Fruit fly (Drosophila melanogaster) whole organism, wandering third instar larva: ENCODE results near the gene Delta.
A peak's percentile ranks its signal among the peaks of the same experiment; 100 is the strongest.

ENCODE experiments used
- Abd-B ChIP-seq: fragments of >200 bp; optimal IDR thresholded peaks from 2 replicates; lab custom pipeline; 2017; ENCODE audit warnings: missing biosample characterization, missing genetic modification characterization
- CG9705 ChIP-seq: fragments of 200-800 bp; sonication (Bioruptor generic); optimal IDR thresholded peaks from 2 replicates; lab custom pipeline; 2018; ENCODE audit warnings: missing biosample characterization, mild to moderate bottlenecking, missing genetic modification characterization
- CrebA ChIP-seq: fragments of 200-800 bp; sonication (Bioruptor generic); optimal IDR thresholded peaks from 2 replicates; lab custom pipeline; 2016; ENCODE audit warnings: missing biosample characterization, mild to moderate bottlenecking, missing genetic modification characterization, borderline replicate concordance
- Dfd ChIP-seq: fragments of >200 bp; optimal IDR thresholded peaks from 2 replicates; lab custom pipeline; 2017; ENCODE audit warnings: missing biosample characterization, missing genetic modification characterization
- GATAd ChIP-seq: sonication (Bioruptor generic); optimal IDR thresholded peaks from 2 replicates; lab custom pipeline; 2016; ENCODE audit warnings: missing biosample characterization, missing genetic modification characterization
- HLH106 ChIP-seq: fragments of 200-800 bp; optimal IDR thresholded peaks from 3 replicates; lab custom pipeline; 2019; ENCODE audit warnings: missing biosample characterization, mild to moderate bottlenecking, missing genetic modification characterization, moderate library complexity
- Hnf4 ChIP-seq: fragments of 200-800 bp; sonication (Bioruptor generic); optimal IDR thresholded peaks from 2 replicates; lab custom pipeline; 2016; ENCODE audit warnings: missing biosample characterization, mild to moderate bottlenecking, missing genetic modification characterization
- Hr78 ChIP-seq: fragments of >200 bp; optimal IDR thresholded peaks from 2 replicates; lab custom pipeline; 2017; ENCODE audit warnings: missing biosample characterization, missing genetic modification characterization
- Hr83 ChIP-seq: fragments of 200-300 bp; sonication (Bioruptor generic); optimal IDR thresholded peaks from 2 replicates; lab custom pipeline; 2016; ENCODE audit warnings: missing biosample characterization, mild to moderate bottlenecking, missing genetic modification characterization, moderate library complexity; ENCODE audit not compliant: poor library complexity, severe bottlenecking
- Jra ChIP-seq: sonication (Bioruptor generic); optimal IDR thresholded peaks from 2 replicates; lab custom pipeline; 2016; ENCODE audit warnings: missing biosample characterization, missing genetic modification characterization
- Mio ChIP-seq: sonication (Bioruptor generic); optimal IDR thresholded peaks from 2 replicates; lab custom pipeline; 2016; ENCODE audit warnings: missing biosample characterization, missing genetic modification characterization
- Myc ChIP-seq: fragments of >200 bp; optimal IDR thresholded peaks from 2 replicates; lab custom pipeline; 2017
- OdsH ChIP-seq: fragments of 200-800 bp; sonication (Bioruptor generic); optimal IDR thresholded peaks from 2 replicates; lab custom pipeline; 2016; ENCODE audit warnings: missing biosample characterization, mild to moderate bottlenecking, missing genetic modification characterization
- Rel ChIP-seq, 2 experiments: fragments of 200-800 bp; sonication (Bioruptor generic) in 1 of 2; optimal IDR thresholded peaks; 2 replicates in 1 of 2; 3 replicates in 1 of 2; lab custom pipeline; 2016 to 2019; ENCODE audit warnings: mild to moderate bottlenecking in 2 of 2, missing biosample characterization in 2 of 2, missing genetic modification characterization in 2 of 2, moderate library complexity in 1 of 2
- Sp1 ChIP-seq: fragments of 200-800 bp; sonication (Bioruptor generic); optimal IDR thresholded peaks from 3 replicates; lab custom pipeline; 2019; ENCODE audit warnings: missing biosample characterization, mild to moderate bottlenecking, missing genetic modification characterization, moderate library complexity
- Vsx2 ChIP-seq: fragments of 200-300, 225-300 bp; sonication (Bioruptor generic); optimal IDR thresholded peaks from 2 replicates; lab custom pipeline; 2018; ENCODE audit warnings: missing biosample characterization, missing genetic modification characterization; ENCODE audit not compliant: partially characterized antibody
- brk ChIP-seq: fragments of 200-800 bp; sonication (Bioruptor generic); optimal IDR thresholded peaks from 2 replicates; lab custom pipeline; 2016; ENCODE audit warnings: missing biosample characterization, mild to moderate bottlenecking, missing genetic modification characterization
- dl ChIP-seq, 2 experiments: fragments of 175-275, 200-275 bp in 1 of 2; fragments of 200-275 bp in 1 of 2; sonication (Bioruptor generic); optimal IDR thresholded peaks; lab custom pipeline; 2018; ENCODE audit warnings: mild to moderate bottlenecking in 2 of 2, missing biosample characterization in 2 of 2, missing genetic modification characterization in 2 of 2, moderate library complexity in 2 of 2; ENCODE audit not compliant: partially characterized antibody in 2 of 2, insufficient read depth in 1 of 2
- dsf ChIP-seq: sonication (Bioruptor generic); optimal IDR thresholded peaks from 2 replicates; lab custom pipeline; 2016; ENCODE audit warnings: missing biosample characterization, missing genetic modification characterization, borderline replicate concordance
- ey ChIP-seq: fragments of 200-800 bp; sonication (Bioruptor generic); optimal IDR thresholded peaks from 2 replicates; lab custom pipeline; 2016; ENCODE audit warnings: missing biosample characterization, missing genetic modification characterization
- foxo ChIP-seq, 2 experiments: fragments of 200-800 bp; sonication (Bioruptor generic); optimal IDR thresholded peaks; 2 replicates in 1 of 2; 3 replicates in 1 of 2; lab custom pipeline; 2016 to 2017; ENCODE audit warnings: missing biosample characterization in 2 of 2, missing genetic modification characterization in 2 of 2
- fru ChIP-seq: fragments of 200-800 bp; sonication (Bioruptor generic); optimal IDR thresholded peaks from 3 replicates; lab custom pipeline; 2016; ENCODE audit warnings: missing biosample characterization, mild to moderate bottlenecking, missing genetic modification characterization
- h ChIP-seq: fragments of 200-800 bp; sonication (Bioruptor generic); optimal IDR thresholded peaks from 3 replicates; lab custom pipeline; 2016; ENCODE audit warnings: missing biosample characterization, mild to moderate bottlenecking, missing genetic modification characterization
- jim ChIP-seq: fragments of 175-275, 200-325 bp; sonication (Bioruptor generic); optimal IDR thresholded peaks from 2 replicates; lab custom pipeline; 2016; ENCODE audit warnings: missing biosample characterization, mild to moderate bottlenecking, missing genetic modification characterization
- lola ChIP-seq: fragments of >200 bp; optimal IDR thresholded peaks from 2 replicates; lab custom pipeline; 2017; ENCODE audit warnings: missing biosample characterization, missing genetic modification characterization
- pan ChIP-seq: fragments of >200 bp; optimal IDR thresholded peaks from 2 replicates; lab custom pipeline; 2017
- rgr ChIP-seq: fragments of 200-800 bp; sonication (Bioruptor generic); optimal IDR thresholded peaks from 3 replicates; lab custom pipeline; 2016; ENCODE audit warnings: missing biosample characterization, mild to moderate bottlenecking, missing genetic modification characterization
- sage ChIP-seq: fragments of 200-800 bp; sonication (Bioruptor generic); optimal IDR thresholded peaks from 2 replicates; lab custom pipeline; 2016; ENCODE audit warnings: missing biosample characterization, mild to moderate bottlenecking, missing genetic modification characterization
- sv ChIP-seq: fragments of 200-800 bp; sonication (Bioruptor generic); optimal IDR thresholded peaks from 3 replicates; lab custom pipeline; 2016; ENCODE audit warnings: missing biosample characterization, missing genetic modification characterization
- tai ChIP-seq: sonication (Bioruptor generic); optimal IDR thresholded peaks from 2 replicates; lab custom pipeline; 2016; ENCODE audit warnings: missing biosample characterization, missing genetic modification characterization
- usp ChIP-seq: fragments of >200 bp; optimal IDR thresholded peaks from 2 replicates; lab custom pipeline; 2017; ENCODE audit warnings: missing biosample characterization, missing genetic modification characterization
- woc ChIP-seq: sonication (Bioruptor generic); optimal IDR thresholded peaks from 2 replicates; lab custom pipeline; 2016; ENCODE audit warnings: missing biosample characterization, mild to moderate bottlenecking, missing genetic modification characterization

The Delta gene

DNA sequence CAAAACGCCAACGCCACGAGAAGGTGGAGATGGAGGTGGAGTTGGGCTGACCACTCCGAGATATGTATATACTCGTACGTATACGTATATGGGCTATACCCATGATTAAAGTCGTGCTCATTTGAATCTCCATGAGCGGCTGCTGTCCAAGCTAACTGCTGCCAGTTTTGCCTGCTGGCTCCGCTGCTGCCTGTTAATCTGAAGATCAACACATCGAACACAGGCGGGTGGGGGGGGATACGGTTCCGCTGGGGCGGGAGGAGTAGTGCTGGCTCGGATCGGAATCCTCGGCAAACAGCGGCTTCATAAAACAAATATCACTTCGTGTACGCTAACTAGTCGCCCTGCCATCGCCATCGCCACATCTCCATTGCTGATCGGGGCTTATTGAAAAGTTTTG lies 49.9 kb downstream of the Delta start:
- no peak for TF ChIP-seq sage
- TF ChIP-seq pan (lab: Kevin White, UChicago): no peak
- TF ChIP-seq Dfd (GFP tag; lab: Kevin White, UChicago): no peak
- TF ChIP-seq woc (GFP tag; lab: Kevin White, UChicago): no peak
- TF ChIP-seq sv (GFP tag; lab: Kevin White, UChicago): no peak
- TF ChIP-seq ey (GFP tag; lab: Kevin White, UChicago): no peak
- no peak for TF ChIP-seq dsf (GFP tag; lab: Kevin White, UChicago)
- TF ChIP-seq Hnf4 (GFP tag; lab: Kevin White, UChicago): no peak
- no peak for TF ChIP-seq Vsx2
- TF ChIP-seq usp (GFP tag; lab: Kevin White, UChicago): no peak
- no peak for TF ChIP-seq Mio (GFP tag; lab: Kevin White, UChicago)
- TF ChIP-seq Hr78 (GFP tag; lab: Kevin White, UChicago): no peak
- TF ChIP-seq Abd-B (GFP tag; lab: Kevin White, UChicago): no peak
- no peak for TF ChIP-seq fru (GFP tag; lab: Kevin White, UChicago)

DNA sequence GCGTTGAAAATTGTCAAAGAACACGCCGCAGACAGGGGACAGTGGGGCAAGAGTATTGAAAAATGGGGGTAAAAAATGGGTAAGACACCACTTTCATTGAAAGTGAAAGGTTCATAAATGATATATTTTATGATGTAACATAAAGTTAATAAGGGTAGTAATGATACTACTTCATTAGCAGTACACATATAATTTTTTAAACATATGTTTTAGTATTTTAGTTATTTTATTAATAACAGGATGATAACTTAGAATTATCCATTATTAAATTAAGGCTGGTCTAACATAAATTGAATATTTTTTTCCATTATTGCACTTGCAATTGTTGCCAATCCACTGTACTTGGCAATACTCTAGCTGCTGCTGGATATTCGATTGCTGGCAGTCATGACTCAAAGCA lies 52.0 kb downstream of the Delta start:
- no peak for TF ChIP-seq fru (GFP tag; lab: Kevin White, UChicago)
- TF ChIP-seq Abd-B (GFP tag; lab: Kevin White, UChicago): no peak
- peak in 1 of 2 experiments; percentile 27 for TF ChIP-seq foxo (GFP tag; optimal IDR thresholded peaks at IDR 0.05; lab: Kevin White, UChicago)
- TF ChIP-seq Myc: no peak
- no peak for TF ChIP-seq pan (lab: Kevin White, UChicago)
- peak; percentile 26 for TF ChIP-seq OdsH (GFP tag; lab: Kevin White, UChicago)
- TF ChIP-seq, all 38 proteins: peak for 2

DNA sequence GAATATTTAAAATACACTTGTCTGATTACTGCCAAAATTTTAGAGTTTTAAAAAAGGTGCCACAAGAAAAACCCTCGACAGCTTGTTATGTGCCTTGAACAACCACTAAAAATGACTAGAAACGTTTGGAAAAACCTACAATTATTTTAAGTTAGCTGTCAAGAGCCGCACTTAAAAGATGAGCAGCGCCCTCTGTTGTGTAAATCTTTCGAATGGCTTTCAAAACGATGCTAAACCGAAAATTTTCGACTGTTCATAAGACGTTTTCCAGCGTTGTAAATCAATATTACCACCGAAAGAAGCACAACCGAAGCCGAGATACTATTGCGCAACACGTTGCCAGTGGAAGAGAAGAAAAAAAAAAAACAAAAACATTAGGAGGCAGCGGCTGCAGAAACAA lies 54.9 kb downstream of the Delta start:
- TF ChIP-seq sage: no peak
- TF ChIP-seq rgr: no peak
- TF ChIP-seq ey (GFP tag; lab: Kevin White, UChicago): no peak
- TF ChIP-seq lola (GFP tag; lab: Kevin White, UChicago): no peak
- TF ChIP-seq dl (GFP tag; optimal IDR thresholded peaks at IDR 0.05; lab: Kevin White, UChicago; ENCODE audit: insufficient read depth in 1 of 2, partially characterized antibody in 2 of 2): no peak
- no peak for TF ChIP-seq CrebA (GFP tag; lab: Kevin White, UChicago)

DNA sequence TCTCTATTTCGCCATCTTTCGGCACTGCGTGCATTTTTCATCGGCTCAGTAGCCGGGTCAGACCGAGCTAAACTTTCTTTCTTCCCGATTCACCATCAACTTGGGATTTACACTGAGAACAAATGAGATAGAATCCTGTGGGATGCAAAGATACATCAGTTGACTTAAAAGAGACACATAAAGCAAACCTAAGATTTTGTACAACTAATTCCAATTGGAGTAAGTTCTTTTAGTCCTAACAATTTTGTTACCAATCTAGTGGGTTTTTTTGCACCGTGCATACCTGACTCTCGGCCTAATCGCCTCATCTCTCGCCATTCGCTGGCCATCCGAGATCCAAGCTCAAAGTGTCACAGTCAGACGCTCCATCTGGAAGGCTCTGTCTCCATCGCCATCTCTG lies 61.2 kb downstream of the Delta start:
- TF ChIP-seq Rel (GFP tag; optimal IDR thresholded peaks at IDR 0.05; lab: Kevin White, UChicago): no peak
- TF ChIP-seq Rel (tag; optimal IDR thresholded peaks at IDR 0.05; lab: Kevin White, UChicago): no peak
- no peak for TF ChIP-seq Myc
- no peak for TF ChIP-seq jim
- TF ChIP-seq dl (GFP tag; optimal IDR thresholded peaks at IDR 0.05; lab: Kevin White, UChicago; ENCODE audit: insufficient read depth in 1 of 2, partially characterized antibody in 2 of 2): no peak
- TF ChIP-seq tai: no peak
- TF ChIP-seq GATAd: no peak
- TF ChIP-seq HLH106 (tag; lab: Kevin White, UChicago): no peak
- no peak for TF ChIP-seq brk (GFP tag; lab: Kevin White, UChicago)
- TF ChIP-seq, all 38 proteins: peak for 0

DNA sequence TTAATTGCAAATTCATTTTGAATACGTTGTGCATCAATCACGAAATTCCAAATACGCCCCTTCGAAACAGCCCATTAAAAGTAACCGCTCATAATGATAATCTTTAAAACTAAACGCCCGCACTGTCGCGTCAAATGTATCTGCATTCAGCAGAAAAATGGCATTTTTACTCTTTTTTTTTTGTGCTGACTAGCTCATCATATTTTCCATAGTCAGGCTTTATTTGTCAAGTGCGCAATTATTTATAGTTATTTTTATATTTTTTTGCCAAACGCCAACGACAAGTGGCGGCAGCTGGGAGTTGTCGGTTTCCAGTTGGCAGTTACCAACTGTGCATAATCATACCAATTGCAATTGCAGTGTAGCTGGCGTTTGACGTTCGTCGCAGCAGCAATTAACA lies 69.5 kb downstream of the Delta start, which contains the start of gene CG14280:
Gene CG14280 (plus strand): TSS at position 301 of the 400 bp plus-strand sequence.
- TF ChIP-seq Vsx2: no peak
- TF ChIP-seq Hnf4 (GFP tag; lab: Kevin White, UChicago): no peak
- TF ChIP-seq woc (GFP tag; lab: Kevin White, UChicago): no peak
- TF ChIP-seq Sp1 (GFP tag; lab: Kevin White, UChicago): no peak
- TF ChIP-seq foxo (GFP tag; optimal IDR thresholded peaks at IDR 0.05; lab: Kevin White, UChicago): no peak
- no peak for TF ChIP-seq Jra
- TF ChIP-seq GATAd: no peak
- TF ChIP-seq tai: no peak
- TF ChIP-seq rgr: no peak
- TF ChIP-seq h (GFP tag; lab: Kevin White, UChicago): no peak
- no peak for TF ChIP-seq CG9705 (GFP tag; lab: Kevin White, UChicago)
- TF ChIP-seq HLH106 (tag; lab: Kevin White, UChicago): no peak
- no peak for TF ChIP-seq Hr83 (GFP tag; lab: Kevin White, UChicago)
- TF ChIP-seq, all 38 proteins: peak for 0
